Worm (Caenorhabditis elegans) whole organism, early embryonic: ENCODE measurements around the gene cyp-13B1.

ENCODE experiments used
- B0310.2 ChIP-seq: sonication (generic microtip); optimal IDR thresholded peaks from 2 replicates; lab custom pipeline; 2016; ENCODE audit warnings: mild to moderate bottlenecking, missing genetic modification characterization, missing compliant biosample characterization
- F13C5.2 ChIP-seq: sonication (generic microtip); optimal IDR thresholded peaks from 2 replicates; lab custom pipeline; 2017; ENCODE audit warnings: mild to moderate bottlenecking, missing genetic modification characterization, inconsistent platforms, missing compliant biosample characterization
- aly-1 ChIP-seq: sonication (generic microtip); optimal IDR thresholded peaks from 2 replicates; lab custom pipeline; 2016; ENCODE audit warnings: missing genetic modification characterization, missing compliant biosample characterization
- ama-1 ChIP-seq: fragments of 150-350 bp; optimal IDR thresholded peaks from 2 replicates; lab custom pipeline; 2014
- ceh-13 ChIP-seq: fragments of 200-800 bp; sonication (Bioruptor generic); optimal IDR thresholded peaks from 2 replicates; lab custom pipeline; 2018; ENCODE audit warnings: mild to moderate bottlenecking, missing genetic modification characterization, missing compliant biosample characterization
- ceh-36 ChIP-seq: sonication (generic microtip); optimal IDR thresholded peaks from 2 replicates; lab custom pipeline; 2016; ENCODE audit warnings: missing genetic modification characterization, inconsistent platforms, missing compliant biosample characterization
- ets-7 ChIP-seq: sonication (generic microtip); optimal IDR thresholded peaks from 2 replicates; lab custom pipeline; 2016; ENCODE audit warnings: missing genotype, missing genetic modification characterization, missing compliant biosample characterization
- flt-1 ChIP-seq: fragments of 200-800 bp; sonication (Bioruptor generic); IDR thresholded peaks from 2 replicates; pipeline ENCODE4 v1.3.6; 2022; ENCODE audit warnings: missing genetic modification characterization, missing compliant biosample characterization
- hmbx-1 ChIP-seq: sonication (generic microtip); optimal IDR thresholded peaks from 2 replicates; lab custom pipeline; 2016; ENCODE audit warnings: mild to moderate bottlenecking, missing genetic modification characterization, missing compliant biosample characterization
- hmg-4 ChIP-seq: fragments of 200-800 bp; sonication (Bioruptor generic); optimal IDR thresholded peaks from 2 replicates; lab custom pipeline; 2018; ENCODE audit warnings: mild to moderate bottlenecking, missing genetic modification characterization, missing compliant biosample characterization
- hnd-1 ChIP-seq: sonication (generic microtip); optimal IDR thresholded peaks from 2 replicates; lab custom pipeline; 2016; ENCODE audit warnings: missing genetic modification characterization, missing compliant biosample characterization
- pes-1 ChIP-seq: fragments of 200-800 bp; sonication (Bioruptor generic); IDR thresholded peaks from 2 replicates; pipeline ENCODE4 v1.3.6; 2022; ENCODE audit warnings: missing genetic modification reagents, missing genetic modification characterization, missing compliant biosample characterization
- scrt-1 ChIP-seq: fragments of 200-800 bp; sonication (Bioruptor generic); IDR thresholded peaks from 2 replicates; pipeline ENCODE4 v1.3.6; 2022; ENCODE audit warnings: missing genetic modification characterization, missing compliant biosample characterization
- sea-1 ChIP-seq: fragments of 200-800 bp; sonication (Bioruptor generic); conservative IDR thresholded peaks from 2 replicates; pipeline ENCODE4 v1.3.6; 2022; ENCODE audit warnings: missing genetic modification characterization, missing compliant biosample characterization
- tbx-11 ChIP-seq: fragments of 200-800 bp; sonication (Bioruptor generic); IDR thresholded peaks from 2 replicates; pipeline ENCODE4 v1.3.6; 2022; ENCODE audit warnings: missing genetic modification characterization, missing compliant biosample characterization
- tbx-37 ChIP-seq: fragments of 200-800 bp; sonication (Bioruptor generic); conservative IDR thresholded peaks from 2 replicates; pipeline ENCODE4 v1.3.6; 2022; ENCODE audit warnings: missing genetic modification reagents, missing genetic modification characterization, missing compliant biosample characterization
- tra-4 ChIP-seq: sonication (generic microtip); optimal IDR thresholded peaks from 2 replicates; lab custom pipeline; 2017; ENCODE audit warnings: missing genetic modification characterization, missing compliant biosample characterization

cyp-13B1 gene

ce11 chrX:13396550-13397023 lies 12.9 kb downstream of the cyp-13B1 start, which contains the start of gene F02C12.3:
Gene F02C12.3, plus strand, starts transcription at chrX:13396973.
- no peak for TF ChIP-seq B0310.2 (tag; lab: Kevin White, UChicago)
- no peak for TF ChIP-seq aly-1
- TF ChIP-seq hnd-1 (tag; lab: Kevin White, UChicago), result no peak
- TF ChIP-seq F13C5.2 (tag; lab: Kevin White, UChicago), result peak; percentile 6
- no peak for TF ChIP-seq hmbx-1 (tag; lab: Kevin White, UChicago)

- no peak for TF ChIP-seq ceh-13
- TF ChIP-seq tbx-11, result no peak
- TF ChIP-seq ets-7 (tag; lab: Kevin White, UChicago), result no peak
- TF ChIP-seq aly-1, result no peak
Observed at ce11 chrX:13394971-13395370, 14.5 kb downstream of the cyp-13B1 start, which contains the start of gene irld-2. Gene irld-2, minus strand, starts transcription at chrX:13395071.

ce11 chrX:13388829-13389228 lies 20.6 kb downstream of the cyp-13B1 start:
- no peak for TF ChIP-seq hnd-1 (tag; lab: Kevin White, UChicago)
- no peak for TF ChIP-seq tbx-11
- no peak for TF ChIP-seq hmg-4 (GFP tag; lab: Kevin White, UChicago)
- no peak for TF ChIP-seq ets-7 (tag; lab: Kevin White, UChicago)
- no peak for TF ChIP-seq F13C5.2 (tag; lab: Kevin White, UChicago)
- TF ChIP-seq aly-1, result no peak
- no peak for TF ChIP-seq pes-1
- no peak for TF ChIP-seq ceh-13

- TF ChIP-seq hmbx-1 (tag; lab: Kevin White, UChicago), result no peak
- TF ChIP-seq hnd-1 (tag; lab: Kevin White, UChicago), result no peak
- no peak for TF ChIP-seq pes-1
Observed at ce11 chrX:13387497-13387953, 21.9 kb downstream of the cyp-13B1 start, which contains the start of gene C49F8.3. Gene C49F8.3, minus strand, starts transcription at chrX:13387547.

- TF ChIP-seq tra-4 (tag; lab: Kevin White, UChicago) (no peak), flt-1 (GFP tag; lab: Robert Waterston, UW) (no peak), ets-7 (tag; lab: Kevin White, UChicago) (no peak), tbx-11 (no peak), scrt-1 (GFP tag; lab: Robert Waterston, UW) (no peak), sea-1 (GFP tag; lab: Robert Waterston, UW) (no peak), ceh-36 (tag; lab: Kevin White, UChicago) (no peak), ama-1 (lab: Kevin White, UChicago) (no peak), hmbx-1 (tag; lab: Kevin White, UChicago) (no peak), ceh-13 (no peak), aly-1 (no peak), hnd-1 (tag; lab: Kevin White, UChicago) (no peak), B0310.2 (tag; lab: Kevin White, UChicago) (no peak), hmg-4 (GFP tag; lab: Kevin White, UChicago) (no peak), tbx-37 (no peak), F13C5.2 (tag; lab: Kevin White, UChicago) (no peak)
Observed at ce11 chrX:13384743-13385142, 24.7 kb downstream of the cyp-13B1 start.

- no peak for TF ChIP-seq aly-1
Observed at ce11 chrX:13383273-13383672, 26.2 kb downstream of the cyp-13B1 start.

ce11 chrX:13380988-13381742 lies 28.3 kb downstream of the cyp-13B1 start:
- TF ChIP-seq tbx-37, result no peak
- TF ChIP-seq ceh-13, result no peak
- TF ChIP-seq scrt-1 (GFP tag; lab: Robert Waterston, UW), result no peak
- no peak for TF ChIP-seq hmbx-1 (tag; lab: Kevin White, UChicago)
- no peak for TF ChIP-seq tbx-11
- no peak for TF ChIP-seq pes-1
- TF ChIP-seq ets-7 (tag; lab: Kevin White, UChicago), result no peak
- TF ChIP-seq aly-1, result no peak
- no peak for TF ChIP-seq ama-1 (lab: Kevin White, UChicago)
- TF ChIP-seq sea-1 (GFP tag; lab: Robert Waterston, UW), result no peak
- TF ChIP-seq hnd-1 (tag; lab: Kevin White, UChicago), result no peak
- TF ChIP-seq F13C5.2 (tag; lab: Kevin White, UChicago), result no peak
- TF ChIP-seq ceh-36 (tag; lab: Kevin White, UChicago), result no peak
- TF ChIP-seq tra-4 (tag; lab: Kevin White, UChicago), result no peak
- no peak for TF ChIP-seq B0310.2 (tag; lab: Kevin White, UChicago)
- TF ChIP-seq flt-1 (GFP tag; lab: Robert Waterston, UW), result no peak
- TF ChIP-seq hmg-4 (GFP tag; lab: Kevin White, UChicago), result no peak

ce11 chrX:13379072-13379471 lies 30.4 kb downstream of the cyp-13B1 start:
- TF ChIP-seq ets-7 (tag; lab: Kevin White, UChicago) (no peak), hmg-4 (GFP tag; lab: Kevin White, UChicago) (no peak), F13C5.2 (tag; lab: Kevin White, UChicago) (no peak), ama-1 (lab: Kevin White, UChicago) (no peak), B0310.2 (tag; lab: Kevin White, UChicago) (no peak), tra-4 (tag; lab: Kevin White, UChicago) (no peak), sea-1 (GFP tag; lab: Robert Waterston, UW) (no peak)
